Fruit fly (Drosophila melanogaster) whole organism, embryonic: Measurements from ENCODE around the gene Kmn1.

Experiments
- CG10565 ChIP-seq: fragments of 200-800 bp; sonication (Bioruptor generic); optimal IDR thresholded peaks from 3 replicates; lab custom pipeline; 2016; ENCODE audit warnings: missing biosample characterization, mild to moderate bottlenecking, missing genetic modification characterization
- CG10979 ChIP-seq: fragments of 200-800 bp; sonication (Bioruptor generic); optimal IDR thresholded peaks from 2 replicates; lab custom pipeline; 2018; ENCODE audit warnings: missing biosample characterization, mild to moderate bottlenecking, missing genetic modification characterization, moderate library complexity
- CG11504 ChIP-seq: fragments of 200-800 bp; sonication (Bioruptor generic); optimal IDR thresholded peaks from 3 replicates; lab custom pipeline; 2019; ENCODE audit warnings: missing biosample characterization, mild to moderate bottlenecking, missing genetic modification characterization, moderate library complexity
- CG12219 ChIP-seq: fragments of 200-800 bp; sonication (Bioruptor generic); optimal IDR thresholded peaks from 3 replicates; lab custom pipeline; 2018; ENCODE audit warnings: missing biosample characterization, mild to moderate bottlenecking, missing genetic modification characterization
- CG1602 ChIP-seq: fragments of 200-800 bp; sonication (Bioruptor generic); optimal IDR thresholded peaks from 3 replicates; lab custom pipeline; 2016; ENCODE audit warnings: missing biosample characterization, missing genetic modification characterization
- CG17568 ChIP-seq: fragments of 200-800 bp; sonication (Bioruptor generic); optimal IDR thresholded peaks from 2 replicates; lab custom pipeline; 2018; ENCODE audit warnings: missing biosample characterization, mild to moderate bottlenecking, missing genetic modification characterization, moderate library complexity
- CG3065 ChIP-seq: fragments of 200-800 bp; sonication (Bioruptor generic); optimal IDR thresholded peaks from 2 replicates; lab custom pipeline; 2016; ENCODE audit warnings: missing biosample characterization, missing genetic modification characterization
- CG31365 ChIP-seq: fragments of 200-800 bp; sonication (Bioruptor generic); optimal IDR thresholded peaks from 2 replicates; lab custom pipeline; 2018; ENCODE audit warnings: missing biosample characterization, mild to moderate bottlenecking, missing genetic modification characterization
- CG31388 ChIP-seq: fragments of 200-800 bp; sonication (Bioruptor generic); optimal IDR thresholded peaks from 2 replicates; lab custom pipeline; 2016; ENCODE audit warnings: missing biosample characterization, missing genetic modification characterization
- CG33557 ChIP-seq: fragments of 200-800 bp; sonication (Bioruptor generic); optimal IDR thresholded peaks from 2 replicates; lab custom pipeline; 2019; ENCODE audit warnings: missing biosample characterization, mild to moderate bottlenecking, missing genetic modification characterization, moderate library complexity
- CG4404 ChIP-seq: fragments of 200-800 bp; sonication (Bioruptor generic); IDR thresholded peaks from 2 replicates; pipeline ENCODE4 v1.3.6; 2022; ENCODE audit warnings: missing biosample characterization, missing genetic modification characterization
- CG6254 ChIP-seq: fragments of 200-800 bp; sonication (Bioruptor generic); optimal IDR thresholded peaks from 3 replicates; lab custom pipeline; 2017; ENCODE audit warnings: mild to moderate bottlenecking, missing biosample characterization, missing genetic modification reagents, missing genetic modification characterization
- CG6791 ChIP-seq: fragments of 200-800 bp; sonication (Bioruptor generic); IDR thresholded peaks from 3 replicates; pipeline ENCODE4 v1.3.6; 2022; ENCODE audit warnings: missing biosample characterization, missing genetic modification characterization; ENCODE audit not compliant: partially characterized antibody
- CG8478 ChIP-seq: fragments of >200 bp; optimal IDR thresholded peaks from 2 replicates; lab custom pipeline; 2018
- Deaf1 ChIP-seq: fragments of 200-800 bp; optimal IDR thresholded peaks from 3 replicates; lab custom pipeline; 2019; ENCODE audit warnings: missing biosample characterization, mild to moderate bottlenecking, missing genetic modification characterization, moderate library complexity
- Dref ChIP-seq: fragments of 200-800 bp; sonication (Bioruptor generic); IDR thresholded peaks from 2 replicates; pipeline ENCODE4 v1.3.6; 2022; ENCODE audit warnings: missing biosample characterization, missing genetic modification characterization
- Eip74EF ChIP-seq, 2 experiments: fragments of 200-800 bp in 1 of 2; fragments of >200 bp in 1 of 2; sonication (Bioruptor generic) in 1 of 2; optimal IDR thresholded peaks; 2 replicates each; lab custom pipeline; 2017 to 2019; ENCODE audit warnings: missing biosample characterization in 2 of 2, missing genetic modification characterization in 2 of 2, mild to moderate bottlenecking in 1 of 2, moderate library complexity in 1 of 2
- Ets65A ChIP-seq: fragments of 200-800 bp; sonication (Bioruptor generic); peaks from one replicate; lab custom pipeline; 2016; ENCODE audit warnings: missing biosample characterization, missing genetic modification characterization
- Fer3 ChIP-seq: fragments of 200-800 bp; sonication (Bioruptor generic); optimal IDR thresholded peaks from 2 replicates; lab custom pipeline; 2018; ENCODE audit warnings: missing biosample characterization, mild to moderate bottlenecking, missing genetic modification characterization, moderate library complexity
- NC2β ChIP-seq: fragments of 200-800 bp; sonication (Bioruptor generic); optimal IDR thresholded peaks from 2 replicates; lab custom pipeline; 2016; ENCODE audit warnings: missing biosample characterization, missing genetic modification characterization
- Nf-YB ChIP-seq: fragments of 200-800 bp; sonication (Bioruptor generic); optimal IDR thresholded peaks from 3 replicates; lab custom pipeline; 2019; ENCODE audit warnings: missing biosample characterization, mild to moderate bottlenecking, missing genetic modification characterization, moderate library complexity
- Optix ChIP-seq: fragments of 200-800 bp; sonication (Bioruptor generic); IDR thresholded peaks from 3 replicates; pipeline ENCODE4 v1.3.6; 2022; ENCODE audit warnings: missing biosample characterization, missing genetic modification characterization
- Side ChIP-seq: fragments of 200-800 bp; sonication (Bioruptor generic); optimal IDR thresholded peaks from 2 replicates; lab custom pipeline; 2016; ENCODE audit warnings: missing biosample characterization, missing genetic modification characterization
- Spps ChIP-seq: fragments of 200-800 bp; sonication (Bioruptor generic); optimal IDR thresholded peaks from 2 replicates; lab custom pipeline; 2018; ENCODE audit warnings: missing biosample characterization, mild to moderate bottlenecking, missing genetic modification characterization
- Stat92E ChIP-seq, 3 experiments: fragments of >200 bp in 2 of 3; fragments of 200-800 bp in 1 of 3; sonication (Bioruptor generic) in 1 of 3; optimal IDR thresholded peaks; 2 replicates each; lab custom pipeline; 2017 to 2019; ENCODE audit warnings: missing biosample characterization in 3 of 3, missing genetic modification characterization in 3 of 3, mild to moderate bottlenecking in 1 of 3, moderate library complexity in 1 of 3
- Xrp1 ChIP-seq: fragments of 200-800 bp; sonication (Bioruptor generic); IDR thresholded peaks from 2 replicates; pipeline ENCODE4 v1.3.6; 2022; ENCODE audit warnings: missing biosample characterization, missing genetic modification characterization
- chn ChIP-seq: fragments of 200-800 bp; sonication (Bioruptor generic); optimal IDR thresholded peaks from 2 replicates; lab custom pipeline; 2016; ENCODE audit warnings: missing biosample characterization, missing genetic modification characterization
- croc ChIP-seq: fragments of 200-800 bp; sonication (Bioruptor generic); conservative IDR thresholded peaks from 3 replicates; pipeline ENCODE4 v1.3.6; 2022; ENCODE audit warnings: missing biosample characterization, missing genetic modification characterization
- danr ChIP-seq: fragments of 200-800 bp; sonication (Bioruptor generic); IDR thresholded peaks from 2 replicates; pipeline ENCODE4 v1.3.6; 2022; ENCODE audit warnings: missing biosample characterization, missing genetic modification characterization
- dysf ChIP-seq: fragments of 200-800 bp; sonication (Bioruptor generic); IDR thresholded peaks from 3 replicates; pipeline ENCODE4 v1.3.6; 2022; ENCODE audit warnings: missing biosample characterization, missing genetic modification characterization
- fd3F ChIP-seq: fragments of 200-800 bp; sonication (Bioruptor generic); optimal IDR thresholded peaks from 2 replicates; lab custom pipeline; 2018; ENCODE audit warnings: missing biosample characterization, mild to moderate bottlenecking, missing genetic modification characterization, moderate library complexity
- grau ChIP-seq: fragments of 200-800 bp; optimal IDR thresholded peaks from 3 replicates; lab custom pipeline; 2019; ENCODE audit warnings: missing biosample characterization, mild to moderate bottlenecking, missing genetic modification characterization, moderate library complexity
- her ChIP-seq: fragments of 200-800 bp; sonication (Bioruptor generic); optimal IDR thresholded peaks from 2 replicates; lab custom pipeline; 2016; ENCODE audit warnings: missing biosample characterization, missing genetic modification characterization
- ind ChIP-seq: fragments of 200-800 bp; sonication (Bioruptor generic); optimal IDR thresholded peaks from 3 replicates; lab custom pipeline; 2016; ENCODE audit warnings: missing biosample characterization, missing genetic modification characterization
- ken ChIP-seq: fragments of 200-800 bp; sonication (Bioruptor generic); IDR thresholded peaks from 3 replicates; pipeline ENCODE4 v1.3.6; 2022; ENCODE audit warnings: missing biosample characterization, missing genetic modification characterization
- kni ChIP-seq: fragments of 200-800 bp; sonication (Bioruptor generic); optimal IDR thresholded peaks from 3 replicates; lab custom pipeline; 2017; ENCODE audit warnings: mild to moderate bottlenecking, missing biosample characterization, missing genetic modification reagents, missing genetic modification characterization
- knrl ChIP-seq: fragments of 200-800 bp; sonication (Bioruptor generic); IDR thresholded peaks from 3 replicates; pipeline ENCODE4 v1.3.6; 2022; ENCODE audit warnings: missing biosample characterization, missing genetic modification characterization; ENCODE audit not compliant: partially characterized antibody
- lab ChIP-seq: fragments of 200-800 bp; sonication (Bioruptor generic); optimal IDR thresholded peaks from 3 replicates; lab custom pipeline; 2017; ENCODE audit warnings: missing biosample characterization, missing genetic modification characterization, mild to moderate bottlenecking, moderate library complexity, missing genetic modification reagents
- lbe ChIP-seq: fragments of 200-800 bp; sonication (Bioruptor generic); optimal IDR thresholded peaks from 2 replicates; lab custom pipeline; 2016; ENCODE audit warnings: missing biosample characterization, mild to moderate bottlenecking, missing genetic modification characterization
- pan ChIP-seq, 4 experiments: fragments of >200 bp in 3 of 4; fragments of 200-800 bp in 1 of 4; sonication (Bioruptor generic) in 1 of 4; optimal IDR thresholded peaks in 3 of 4; IDR thresholded peaks in 1 of 4; 2 replicates each; pipeline versions ENCODE4 v1.3.6 to Lab custom; 2017 to 2022; ENCODE audit warnings: missing biosample characterization in 2 of 4, missing genetic modification characterization in 2 of 4, mixed read lengths in 1 of 4
- pum ChIP-seq: fragments of 200-800 bp; sonication (Bioruptor generic); optimal IDR thresholded peaks from 2 replicates; lab custom pipeline; 2016; ENCODE audit warnings: missing biosample characterization, missing genetic modification characterization
- seq ChIP-seq: fragments of 200-800 bp; sonication (Bioruptor generic); IDR thresholded peaks from 2 replicates; pipeline ENCODE4 v1.3.6; 2022; ENCODE audit warnings: missing biosample characterization, missing genetic modification characterization
- tll ChIP-seq, 2 experiments: fragments of 200-800 bp in 1 of 2; fragments of >200 bp in 1 of 2; sonication (Bioruptor generic) in 1 of 2; optimal IDR thresholded peaks; 2 replicates each; lab custom pipeline; 2017 to 2019; ENCODE audit warnings: missing biosample characterization in 2 of 2, missing genetic modification characterization in 2 of 2, mild to moderate bottlenecking in 1 of 2, moderate library complexity in 1 of 2
- unpg ChIP-seq: fragments of 200-800 bp; sonication (Bioruptor generic); optimal IDR thresholded peaks from 3 replicates; lab custom pipeline; 2018; ENCODE audit warnings: missing biosample characterization, mild to moderate bottlenecking, missing genetic modification characterization, moderate library complexity
- wdn ChIP-seq: fragments of 200-800 bp; sonication (Bioruptor generic); IDR thresholded peaks from 2 replicates; pipeline ENCODE4 v1.3.6; 2022; ENCODE audit warnings: missing biosample characterization, missing genetic modification characterization
- wor ChIP-seq: fragments of 200-800 bp; sonication (Bioruptor generic); IDR thresholded peaks from 2 replicates; pipeline ENCODE4 v1.3.6; 2022; ENCODE audit warnings: missing biosample characterization, missing genetic modification characterization
- zen ChIP-seq: fragments of 200-800 bp; sonication (Bioruptor generic); optimal IDR thresholded peaks from 3 replicates; lab custom pipeline; 2018; ENCODE audit warnings: missing biosample characterization, mild to moderate bottlenecking, missing genetic modification characterization, moderate library complexity
- zf30C ChIP-seq: fragments of 200-800 bp; sonication (Bioruptor generic); optimal IDR thresholded peaks from 3 replicates; lab custom pipeline; 2018; ENCODE audit warnings: missing biosample characterization, mild to moderate bottlenecking, missing genetic modification characterization

Gene Kmn1

dm6 chrX:11528026-11528702 lies 44.1 kb downstream of the Kmn1 start (continued):
- TF ChIP-seq CG3065 (GFP tag; lab: Kevin White, UChicago) (peak; percentile 49), CG12219 (peak; percentile 74), CG33557 (peak; percentile 92), wor (peak; percentile 59), seq (peak; percentile 51; the same call in 1 of the 2 replicates), Eip74EF (GFP tag; optimal IDR thresholded peaks at IDR 0.05; lab: Kevin White, UChicago) (peak in 1 of 2 experiments; percentile 81), Nf-YB (GFP tag; lab: Kevin White, UChicago) (peak; percentile 61), CG6254 (peak; percentile 84), Side (GFP tag; lab: Kevin White, UChicago) (no peak), pan (optimal IDR thresholded peaks at IDR 0.05; lab: Kevin White, UChicago) (no peak), pan (GFP tag; optimal IDR thresholded peaks at IDR 0.05 in 1 of 2, IDR thresholded peaks at IDR 0.05 in 1 of 2) (peak in 1 of 2 experiments; percentile 67), Ets65A (GFP tag; lab: Kevin White, UChicago) (peak; percentile 90), lab (GFP tag; lab: Kevin White, UChicago) (peak; percentile 61), fd3F (GFP tag; lab: Kevin White, UChicago) (no peak), pum (peak; percentile 65), tll (GFP tag; optimal IDR thresholded peaks at IDR 0.05; lab: Kevin White, UChicago) (no peak), Deaf1 (tag; lab: Kevin White, UChicago) (peak; percentile 45), Optix (peak; percentile 67; the same call in 2 of the 3 replicates), danr (peak; percentile 53), grau (tag; lab: Kevin White, UChicago) (peak; percentile 82), CG10979 (peak; percentile 93), knrl (GFP tag; lab: Robert Waterston, UW) (no peak), ken (GFP tag; lab: Robert Waterston, UW) (peak; percentile 76; the same call in 2 of the 3 replicates), CG4404 (GFP tag; lab: Robert Waterston, UW) (peak; percentile 62), Xrp1 (GFP tag; lab: Robert Waterston, UW) (peak; percentile 93), CG1602 (GFP tag; lab: Kevin White, UChicago) (peak; percentile 77), Spps (peak; percentile 76), chn (peak; percentile 74), Dref (GFP tag; lab: Robert Waterston, UW) (no peak), Fer3 (tag; lab: Kevin White, UChicago) (peak; percentile 54), CG31365 (tag; lab: Kevin White, UChicago) (no peak), CG17568 (GFP tag; lab: Kevin White, UChicago) (peak; percentile 63), lbe (GFP tag; lab: Kevin White, UChicago) (no peak), CG31388 (peak; percentile 42), her (GFP tag; lab: Kevin White, UChicago) (no peak), dysf (GFP tag; lab: Robert Waterston, UW) (peak; percentile 75), zf30C (GFP tag; lab: Kevin White, UChicago) (no peak), Stat92E (GFP tag; optimal IDR thresholded peaks at IDR 0.05; lab: Kevin White, UChicago) (peak in 1 of 3 experiments; percentile 30), CG10565 (no peak), kni (GFP tag; lab: Kevin White, UChicago) (peak; percentile 84), croc (GFP tag; lab: Robert Waterston, UW) (peak; percentile 82), CG6791 (GFP tag; lab: Robert Waterston, UW) (no peak), ind (GFP tag; lab: Kevin White, UChicago) (peak; percentile 56), CG8478 (lab: Kevin White, UChicago) (no peak), CG11504 (tag; lab: Kevin White, UChicago) (peak; percentile 85), zen (tag; lab: Kevin White, UChicago) (peak; percentile 72), NC2β (peak; percentile 23), unpg (GFP tag; lab: Kevin White, UChicago) (peak; percentile 88), wdn (GFP tag; lab: Robert Waterston, UW) (no peak)
